Fruit fly (Drosophila melanogaster): Measurements from ENCODE around the gene CG17270.
A peak's percentile ranks its signal among the peaks of the same experiment; 100 is the strongest.

The CG17270 gene

DNA sequence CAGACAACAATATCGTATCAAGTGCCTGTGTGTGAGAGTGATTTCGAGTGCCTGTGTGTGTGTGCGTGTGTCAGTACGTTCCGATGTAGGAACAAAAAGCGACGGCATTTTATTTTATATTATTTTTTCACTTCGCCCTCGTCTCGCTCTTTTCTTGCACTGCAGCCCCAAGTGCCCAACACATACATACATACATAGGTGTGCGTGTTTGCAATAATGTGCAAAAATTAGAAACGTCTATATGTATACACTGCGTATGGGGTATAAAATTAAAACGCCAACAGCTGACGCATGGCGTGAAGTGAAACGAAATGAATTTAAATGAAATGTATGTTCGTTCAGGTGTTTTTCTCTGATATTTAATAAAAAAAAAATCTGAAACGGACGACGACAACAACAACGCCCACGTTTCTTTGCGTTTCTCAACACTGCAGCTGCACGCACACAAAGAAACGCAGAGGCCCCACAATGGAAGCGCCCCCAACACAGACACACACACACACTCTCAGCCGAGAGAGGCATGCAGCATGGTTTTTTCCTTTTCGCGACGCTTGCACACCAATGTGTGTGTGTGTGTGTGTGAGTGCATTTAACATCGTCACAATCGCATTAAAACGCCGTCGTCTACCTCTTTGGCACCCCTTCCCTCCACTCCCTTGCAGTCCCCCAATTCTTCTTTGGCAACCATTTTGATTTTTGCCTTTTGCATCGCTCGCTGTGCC is 34.9 kb downstream of the CG17270 start:
- no peak for TF ChIP-seq noc (tag; optimal IDR thresholded peaks at IDR 0.05)

DNA sequence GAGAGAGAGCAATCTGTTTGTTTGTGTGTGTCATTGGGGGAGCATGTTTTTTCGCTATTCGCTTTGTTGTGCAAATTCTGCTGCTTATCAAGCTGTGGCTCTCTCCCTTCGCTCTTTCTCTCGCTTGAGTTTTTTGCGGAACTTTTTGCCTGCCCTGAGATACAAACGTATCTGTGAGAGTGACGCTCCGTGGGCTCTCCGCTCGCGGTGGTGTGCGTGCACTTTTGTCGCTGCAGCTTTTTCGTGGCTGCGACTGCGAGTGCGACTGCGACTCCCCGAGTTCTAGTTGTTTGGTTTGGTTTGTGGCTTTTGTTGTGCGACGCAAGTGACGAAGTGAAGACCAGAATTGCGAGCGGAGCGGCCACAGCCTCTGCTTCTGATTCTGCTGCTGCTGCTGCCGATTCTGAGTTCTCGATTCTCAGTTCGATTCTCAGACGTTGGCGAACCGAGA is 36.0 kb downstream of the CG17270 start:
- no peak for TF ChIP-seq noc (tag; optimal IDR thresholded peaks at IDR 0.05)

DNA sequence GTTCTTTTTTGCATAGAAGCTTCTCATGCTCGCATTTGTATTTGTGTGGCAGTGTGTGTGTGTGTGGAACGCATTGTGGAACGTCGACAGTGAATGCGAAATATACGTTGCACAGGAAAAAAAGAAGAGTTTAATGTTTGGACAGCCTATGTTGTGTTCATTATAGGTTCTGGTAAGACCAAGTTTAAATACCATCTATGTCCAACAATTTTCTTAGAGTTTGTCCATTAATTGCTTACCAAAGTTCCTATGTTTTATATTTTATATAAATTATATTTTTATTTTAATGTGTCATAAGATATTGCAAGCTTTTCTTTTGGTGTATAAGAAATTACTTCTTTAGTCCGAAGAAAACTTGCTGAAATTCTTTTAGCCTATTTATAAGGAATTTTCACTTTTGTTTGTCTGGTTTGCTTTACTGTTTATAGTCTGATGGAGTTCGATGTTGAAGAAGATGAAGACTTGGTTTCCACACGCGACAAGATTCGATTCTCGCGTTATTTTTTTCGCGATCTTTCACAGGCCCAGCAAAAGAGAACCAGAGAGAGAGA is 36.5 kb downstream of the CG17270 start:
- TF ChIP-seq noc (tag; optimal IDR thresholded peaks at IDR 0.05) = peak; percentile 35

DNA sequence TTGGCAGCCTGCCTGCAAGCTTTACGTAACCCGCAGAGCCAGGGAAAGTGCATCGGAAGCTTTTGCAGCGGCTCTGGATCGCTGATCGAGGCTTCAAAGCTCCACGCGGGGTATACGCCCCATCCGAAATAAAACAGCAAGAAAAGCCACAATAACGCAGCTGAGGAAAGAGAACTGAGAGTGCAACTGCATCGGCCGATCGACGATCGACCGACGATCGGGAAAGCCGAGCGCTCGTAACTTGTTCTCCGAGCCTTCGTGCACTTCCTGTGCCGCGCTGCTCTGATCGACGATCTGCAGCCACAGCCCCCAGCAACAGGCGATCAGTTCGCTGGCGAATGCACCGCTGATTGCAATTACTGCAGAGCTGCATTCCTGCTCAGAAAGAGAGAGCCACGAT is 38.8 kb downstream of the CG17270 start:
- no peak for TF ChIP-seq noc (tag; optimal IDR thresholded peaks at IDR 0.05)

DNA sequence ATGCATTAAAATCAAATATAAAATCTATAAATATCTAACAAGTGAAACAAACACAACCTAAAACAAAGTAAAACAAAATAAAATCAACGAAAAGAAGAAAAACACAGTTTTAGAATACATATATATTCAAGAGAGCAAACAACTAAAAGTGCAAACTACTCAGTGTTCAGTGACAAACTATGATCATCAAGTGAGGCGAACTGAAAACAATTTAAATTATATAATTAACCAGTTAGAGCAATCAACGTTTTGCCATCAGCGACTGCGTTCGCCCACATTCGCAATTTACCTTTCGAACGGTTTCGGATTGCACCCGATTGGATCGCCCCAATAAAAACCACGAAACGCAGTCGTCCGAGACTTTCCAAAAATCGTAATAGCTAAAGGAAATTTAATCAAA is 39.2 kb downstream of the CG17270 start:
- no peak for TF ChIP-seq noc (tag; optimal IDR thresholded peaks at IDR 0.05)

DNA sequence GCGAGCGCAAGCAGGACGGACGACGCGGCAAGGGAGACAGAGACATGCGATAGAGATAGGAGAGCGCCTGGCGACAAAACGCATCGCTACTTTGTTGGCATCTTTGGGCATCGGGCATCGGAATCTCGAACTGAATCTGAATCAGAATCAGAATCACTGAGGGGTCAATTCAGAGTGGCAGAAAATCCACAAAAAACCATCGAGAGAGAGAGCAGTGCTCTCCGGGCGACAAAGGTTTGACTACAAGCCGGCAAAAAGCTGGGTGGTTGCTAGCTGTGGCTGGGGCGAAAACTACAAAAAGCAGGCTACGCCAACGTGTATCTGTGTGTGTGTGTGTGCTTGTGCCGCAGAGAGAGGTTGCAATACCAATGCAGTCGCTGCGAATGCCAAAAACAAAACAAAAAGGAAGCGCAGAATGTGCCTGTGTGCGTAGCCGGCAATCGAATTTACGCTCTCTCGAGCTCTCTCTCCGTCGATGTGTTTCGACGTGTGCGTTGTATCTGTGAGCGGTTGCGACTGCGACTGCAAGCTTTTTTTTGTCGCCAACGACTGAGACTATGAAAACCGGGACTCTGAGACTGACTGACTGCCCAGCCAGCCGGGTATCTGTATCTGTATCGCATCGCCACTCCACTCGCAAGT is 40.3 kb downstream of the CG17270 start:
- TF ChIP-seq noc (tag; optimal IDR thresholded peaks at IDR 0.05) = no peak

DNA sequence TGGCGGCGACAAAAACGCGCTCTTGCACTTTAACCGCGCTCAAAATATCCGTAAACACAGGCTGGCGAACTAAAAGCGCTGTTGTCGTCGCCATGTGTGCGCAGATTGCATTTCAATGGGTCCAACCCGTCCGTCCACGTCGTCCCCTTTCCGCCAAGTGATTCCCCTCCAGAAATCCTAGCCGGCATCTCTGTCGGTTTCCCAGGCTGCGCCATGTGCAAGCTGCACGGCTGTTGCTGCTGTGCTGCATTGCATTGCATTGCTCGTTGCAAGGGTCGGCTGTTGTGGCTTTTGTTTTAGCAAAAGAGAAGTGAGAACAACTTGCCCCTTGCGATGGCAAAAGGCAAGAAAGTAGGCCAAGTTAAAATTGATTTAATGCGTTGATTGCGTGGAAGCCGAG is 44.6 kb downstream of the CG17270 start:
- no peak for TF ChIP-seq noc (tag; optimal IDR thresholded peaks at IDR 0.05)

DNA sequence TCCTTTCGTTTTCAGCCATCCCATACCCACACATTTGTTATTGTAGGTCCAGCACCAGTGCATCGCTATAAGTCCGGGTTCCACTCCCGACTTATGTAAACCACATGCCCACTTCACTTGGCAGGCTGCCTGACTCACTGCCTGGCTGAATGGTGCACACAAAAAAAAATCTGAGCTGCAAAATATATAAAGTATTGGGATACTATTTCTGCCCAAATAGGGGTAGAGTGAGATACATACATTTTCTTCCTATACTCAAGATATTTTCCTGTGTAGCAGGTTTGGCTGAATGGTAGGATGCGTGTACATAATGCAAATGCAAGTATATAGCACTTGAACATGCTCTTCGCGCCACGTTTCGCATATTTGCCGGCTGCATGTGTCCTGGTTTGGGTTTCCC is 45.6 kb downstream of the CG17270 start:
- TF ChIP-seq noc (tag; optimal IDR thresholded peaks at IDR 0.05) = no peak

DNA sequence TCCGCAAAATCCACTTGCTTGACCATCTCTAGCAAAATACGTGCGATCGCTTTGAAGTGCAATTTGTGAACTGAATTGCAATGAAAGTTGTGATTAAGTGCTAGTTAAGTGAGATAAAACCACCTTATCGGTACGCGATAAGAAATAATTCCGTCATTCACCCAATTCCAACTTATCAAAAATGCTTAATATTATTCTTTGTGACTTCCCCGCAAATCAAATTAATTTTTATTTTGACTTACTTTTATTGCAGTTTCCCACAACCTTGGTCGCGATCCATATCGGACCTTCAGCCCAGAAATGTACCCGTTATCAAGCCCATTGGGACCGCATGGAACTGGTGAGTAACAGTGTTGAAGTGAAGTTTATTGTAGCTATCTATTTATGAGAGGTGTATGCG is 46.2 kb downstream of the CG17270 start, which contains the start of gene Takl1:
Gene Takl1, minus strand, starts transcription at position 59 of the 400 bp plus-strand sequence.
- TF ChIP-seq noc (tag; optimal IDR thresholded peaks at IDR 0.05) = no peak
